Fruit fly (Drosophila melanogaster) whole organism, embryonic: ENCODE results near the gene Evi5.

Source experiments
- Asciz ChIP-seq: fragments of 200-800 bp; sonication (Bioruptor generic); optimal IDR thresholded peaks from 2 replicates; lab custom pipeline; 2017; ENCODE audit warnings: missing biosample characterization, mild to moderate bottlenecking, missing genetic modification characterization, missing genetic modification reagents
- CG11093 ChIP-seq: fragments of 200-800 bp; sonication (Bioruptor generic); IDR thresholded peaks from 3 replicates; pipeline ENCODE4 v1.3.6; 2022; ENCODE audit warnings: missing biosample characterization, missing genetic modification characterization
- CG11398 ChIP-seq: fragments of 200-800 bp; sonication (Bioruptor generic); optimal IDR thresholded peaks from 2 replicates; lab custom pipeline; 2016; ENCODE audit warnings: missing biosample characterization, missing genetic modification characterization
- CG12104 ChIP-seq: fragments of 200-800 bp; sonication (Bioruptor generic); optimal IDR thresholded peaks from 3 replicates; lab custom pipeline; 2016; ENCODE audit warnings: missing biosample characterization, missing genetic modification characterization
- CG14014 ChIP-seq: fragments of 200-800 bp; sonication (Bioruptor generic); IDR thresholded peaks from 2 replicates; pipeline ENCODE4 v1.3.6; 2022; ENCODE audit warnings: missing biosample characterization, missing genetic modification characterization
- CG15514 ChIP-seq: fragments of 200-800 bp; sonication (Bioruptor generic); optimal IDR thresholded peaks from 3 replicates; lab custom pipeline; 2017; ENCODE audit warnings: missing biosample characterization, missing genetic modification characterization, mild to moderate bottlenecking, moderate library complexity, missing genetic modification reagents
- CG17328 ChIP-seq: fragments of 200-800 bp; sonication (Bioruptor generic); IDR thresholded peaks from 2 replicates; pipeline ENCODE4 v1.3.6; 2022; ENCODE audit warnings: missing biosample characterization, missing genetic modification characterization
- CG17802 ChIP-seq: fragments of 200-800 bp; sonication (Bioruptor generic); optimal IDR thresholded peaks from 2 replicates; lab custom pipeline; 2018; ENCODE audit warnings: missing biosample characterization, mild to moderate bottlenecking, missing genetic modification characterization, moderate library complexity
- CG2116 ChIP-seq: fragments of 200-800 bp; sonication (Bioruptor generic); optimal IDR thresholded peaks from 3 replicates; lab custom pipeline; 2018; ENCODE audit warnings: missing biosample characterization, mild to moderate bottlenecking, missing genetic modification characterization
- CG2889 ChIP-seq: fragments of 200-800 bp; sonication (Bioruptor generic); IDR thresholded peaks from 3 replicates; pipeline ENCODE4 v1.3.6; 2022; ENCODE audit warnings: missing biosample characterization, missing genetic modification characterization
- CG30431 ChIP-seq: fragments of 200-800 bp; sonication (Bioruptor generic); optimal IDR thresholded peaks from 2 replicates; lab custom pipeline; 2017; ENCODE audit warnings: missing biosample characterization, missing genetic modification characterization
- CG3163 ChIP-seq: fragments of 200-800 bp; sonication (Bioruptor generic); optimal IDR thresholded peaks from 3 replicates; lab custom pipeline; 2016; ENCODE audit warnings: missing biosample characterization, missing genetic modification characterization
- CG34224 ChIP-seq: fragments of 200-800 bp; sonication (Bioruptor generic); IDR thresholded peaks from 3 replicates; pipeline ENCODE4 v1.3.6; 2022; ENCODE audit warnings: missing biosample characterization, missing genetic modification characterization; ENCODE audit not compliant: partially characterized antibody
- CG3838 ChIP-seq: fragments of 200-800 bp; sonication (Bioruptor generic); optimal IDR thresholded peaks from 3 replicates; lab custom pipeline; 2016; ENCODE audit warnings: missing biosample characterization, missing genetic modification characterization
- CG3847 ChIP-seq: fragments of 200-800 bp; sonication (Bioruptor generic); IDR thresholded peaks from 2 replicates; pipeline ENCODE4 v1.3.6; 2022; ENCODE audit warnings: missing biosample characterization, missing genetic modification characterization
- CG3995 ChIP-seq: fragments of 200-800 bp; sonication (Bioruptor generic); optimal IDR thresholded peaks from 3 replicates; lab custom pipeline; 2016; ENCODE audit warnings: missing biosample characterization, missing genetic modification characterization
- CG4820 ChIP-seq: fragments of 200-800 bp; sonication (Bioruptor generic); optimal IDR thresholded peaks from 3 replicates; lab custom pipeline; 2016; ENCODE audit warnings: missing biosample characterization, missing genetic modification characterization
- CG8089 ChIP-seq: fragments of 200-800 bp; sonication (Bioruptor generic); optimal IDR thresholded peaks from 3 replicates; lab custom pipeline; 2016; ENCODE audit warnings: missing biosample characterization, missing genetic modification characterization
- Chrac-16 ChIP-seq: fragments of 200-800 bp; sonication (Bioruptor generic); optimal IDR thresholded peaks from 3 replicates; lab custom pipeline; 2016; ENCODE audit warnings: missing biosample characterization, missing genetic modification characterization
- CoRest ChIP-seq: fragments of 200-800 bp; sonication (Bioruptor generic); optimal IDR thresholded peaks from 3 replicates; lab custom pipeline; 2018; ENCODE audit warnings: missing biosample characterization, mild to moderate bottlenecking, missing genetic modification characterization, moderate library complexity
- Deaf1 ChIP-seq: fragments of 200-800 bp; optimal IDR thresholded peaks from 3 replicates; lab custom pipeline; 2019; ENCODE audit warnings: missing biosample characterization, mild to moderate bottlenecking, missing genetic modification characterization, moderate library complexity
- Doc3 ChIP-seq: fragments of 200-800 bp; sonication (Bioruptor generic); IDR thresholded peaks from 3 replicates; pipeline ENCODE4 v1.3.6; 2022; ENCODE audit warnings: missing biosample characterization, missing genetic modification characterization; ENCODE audit not compliant: partially characterized antibody
- E2f1 ChIP-seq: fragments of 200-800 bp; sonication (Bioruptor generic); IDR thresholded peaks from 2 replicates; pipeline ENCODE4 v1.3.6; 2022; ENCODE audit warnings: missing biosample characterization, missing genetic modification characterization
- Gug ChIP-seq: fragments of 200-800 bp; sonication (Bioruptor generic); IDR thresholded peaks from 4 replicates; pipeline ENCODE4 v1.3.6; 2022; ENCODE audit warnings: missing biosample characterization, missing genetic modification characterization
- Hmr ChIP-seq: fragments of 200-800 bp; sonication (Bioruptor generic); optimal IDR thresholded peaks from 3 replicates; lab custom pipeline; 2017; ENCODE audit warnings: mild to moderate bottlenecking, missing biosample characterization, missing genetic modification reagents, missing genetic modification characterization
- Kr ChIP-seq: fragments of 200-800 bp; sonication (Bioruptor generic); optimal IDR thresholded peaks from 2 replicates; lab custom pipeline; 2017; ENCODE audit warnings: missing biosample characterization, mild to moderate bottlenecking, missing genetic modification characterization
- Mes4 ChIP-seq: fragments of 200-800 bp; sonication (Bioruptor generic); optimal IDR thresholded peaks from 2 replicates; lab custom pipeline; 2016; ENCODE audit warnings: missing biosample characterization, missing genetic modification characterization
- Rfx ChIP-seq: fragments of 200-800 bp; sonication (Bioruptor generic); IDR thresholded peaks from 2 replicates; pipeline ENCODE4 v1.3.6; 2022; ENCODE audit warnings: missing biosample characterization, missing genetic modification characterization
- Sin3A ChIP-seq: fragments of >200 bp; optimal IDR thresholded peaks from 2 replicates; lab custom pipeline; 2018
- Taf1 ChIP-seq: fragments of 200-800 bp; sonication (Bioruptor generic); IDR thresholded peaks from 2 replicates; pipeline ENCODE4 v1.3.6; 2022; ENCODE audit warnings: missing biosample characterization, missing genetic modification characterization
- ara ChIP-seq: fragments of 200-800 bp; sonication (Bioruptor generic); IDR thresholded peaks from 2 replicates; pipeline ENCODE4 v1.3.6; 2022; ENCODE audit warnings: missing biosample characterization, missing genetic modification characterization
- ase ChIP-seq: fragments of 200-800 bp; sonication (Bioruptor generic); IDR thresholded peaks from 3 replicates; pipeline ENCODE4 v1.3.6; 2022; ENCODE audit warnings: missing biosample characterization, missing genetic modification characterization
- br ChIP-seq: fragments of >200 bp; optimal IDR thresholded peaks from 2 replicates; lab custom pipeline; 2017
- btn ChIP-seq: fragments of 200-800 bp; sonication (Bioruptor generic); optimal IDR thresholded peaks from 2 replicates; lab custom pipeline; 2016; ENCODE audit warnings: missing biosample characterization, missing genetic modification characterization
- disco-r ChIP-seq: fragments of 200-800 bp; sonication (Bioruptor generic); optimal IDR thresholded peaks from 2 replicates; lab custom pipeline; 2016; ENCODE audit warnings: missing biosample characterization, missing genetic modification characterization
- dpn ChIP-seq, 2 experiments: fragments of 200-800 bp; sonication (Bioruptor generic); optimal IDR thresholded peaks; 3 replicates each; lab custom pipeline; 2016; ENCODE audit warnings: missing biosample characterization in 2 of 2, missing genetic modification characterization in 2 of 2
- exex ChIP-seq: fragments of 200-800 bp; sonication (Bioruptor generic); optimal IDR thresholded peaks from 4 replicates; lab custom pipeline; 2018; ENCODE audit warnings: missing biosample characterization, mild to moderate bottlenecking, missing genetic modification characterization, moderate library complexity
- hb ChIP-seq: fragments of 200-800 bp; sonication (Bioruptor generic); IDR thresholded peaks from 3 replicates; pipeline ENCODE4 v1.3.6; 2022; ENCODE audit warnings: missing biosample characterization, missing genetic modification characterization; ENCODE audit not compliant: partially characterized antibody
- ind ChIP-seq: fragments of 200-800 bp; sonication (Bioruptor generic); optimal IDR thresholded peaks from 3 replicates; lab custom pipeline; 2016; ENCODE audit warnings: missing biosample characterization, missing genetic modification characterization
- kni ChIP-seq: fragments of 200-800 bp; sonication (Bioruptor generic); optimal IDR thresholded peaks from 3 replicates; lab custom pipeline; 2017; ENCODE audit warnings: mild to moderate bottlenecking, missing biosample characterization, missing genetic modification reagents, missing genetic modification characterization
- lbe ChIP-seq: fragments of 200-800 bp; sonication (Bioruptor generic); optimal IDR thresholded peaks from 2 replicates; lab custom pipeline; 2016; ENCODE audit warnings: missing biosample characterization, mild to moderate bottlenecking, missing genetic modification characterization
- lmd ChIP-seq: fragments of 200-800 bp; sonication (Bioruptor generic); IDR thresholded peaks from 2 replicates; pipeline ENCODE4 v1.3.6; 2022; ENCODE audit warnings: missing biosample characterization, missing genetic modification characterization
- nom ChIP-seq: fragments of 200-800 bp; sonication (Bioruptor generic); optimal IDR thresholded peaks from 2 replicates; lab custom pipeline; 2017; ENCODE audit warnings: missing biosample characterization, missing genetic modification characterization, mild to moderate bottlenecking, moderate library complexity, missing genetic modification reagents
- onecut ChIP-seq: fragments of 200-800 bp; sonication (Bioruptor generic); IDR thresholded peaks from 2 replicates; pipeline ENCODE4 v1.3.6; 2022; ENCODE audit warnings: missing biosample characterization, missing genetic modification characterization
- pros ChIP-seq: fragments of 200-800 bp; sonication (Bioruptor generic); optimal IDR thresholded peaks from 3 replicates; lab custom pipeline; 2019; ENCODE audit warnings: missing biosample characterization, mild to moderate bottlenecking, missing genetic modification characterization, moderate library complexity
- scrt ChIP-seq: fragments of 200-800 bp; sonication (Bioruptor generic); optimal IDR thresholded peaks from 2 replicates; lab custom pipeline; 2018; ENCODE audit warnings: missing biosample characterization, mild to moderate bottlenecking, missing genetic modification characterization, moderate library complexity
- sisA ChIP-seq: fragments of 200-800 bp; sonication (Bioruptor generic); IDR thresholded peaks from 2 replicates; pipeline ENCODE4 v1.3.6; 2022; ENCODE audit warnings: missing biosample characterization, missing genetic modification characterization
- tap ChIP-seq: fragments of 200-800 bp; optimal IDR thresholded peaks from 3 replicates; lab custom pipeline; 2019; ENCODE audit warnings: missing biosample characterization, mild to moderate bottlenecking, missing genetic modification characterization, moderate library complexity
- vvl ChIP-seq: fragments of 200-800 bp; sonication (Bioruptor generic); IDR thresholded peaks from 2 replicates; pipeline ENCODE4 v1.3.6; 2022; ENCODE audit warnings: missing biosample characterization, missing genetic modification characterization
- wdn ChIP-seq: fragments of 200-800 bp; sonication (Bioruptor generic); IDR thresholded peaks from 2 replicates; pipeline ENCODE4 v1.3.6; 2022; ENCODE audit warnings: missing biosample characterization, missing genetic modification characterization

Evi5 gene

DNA sequence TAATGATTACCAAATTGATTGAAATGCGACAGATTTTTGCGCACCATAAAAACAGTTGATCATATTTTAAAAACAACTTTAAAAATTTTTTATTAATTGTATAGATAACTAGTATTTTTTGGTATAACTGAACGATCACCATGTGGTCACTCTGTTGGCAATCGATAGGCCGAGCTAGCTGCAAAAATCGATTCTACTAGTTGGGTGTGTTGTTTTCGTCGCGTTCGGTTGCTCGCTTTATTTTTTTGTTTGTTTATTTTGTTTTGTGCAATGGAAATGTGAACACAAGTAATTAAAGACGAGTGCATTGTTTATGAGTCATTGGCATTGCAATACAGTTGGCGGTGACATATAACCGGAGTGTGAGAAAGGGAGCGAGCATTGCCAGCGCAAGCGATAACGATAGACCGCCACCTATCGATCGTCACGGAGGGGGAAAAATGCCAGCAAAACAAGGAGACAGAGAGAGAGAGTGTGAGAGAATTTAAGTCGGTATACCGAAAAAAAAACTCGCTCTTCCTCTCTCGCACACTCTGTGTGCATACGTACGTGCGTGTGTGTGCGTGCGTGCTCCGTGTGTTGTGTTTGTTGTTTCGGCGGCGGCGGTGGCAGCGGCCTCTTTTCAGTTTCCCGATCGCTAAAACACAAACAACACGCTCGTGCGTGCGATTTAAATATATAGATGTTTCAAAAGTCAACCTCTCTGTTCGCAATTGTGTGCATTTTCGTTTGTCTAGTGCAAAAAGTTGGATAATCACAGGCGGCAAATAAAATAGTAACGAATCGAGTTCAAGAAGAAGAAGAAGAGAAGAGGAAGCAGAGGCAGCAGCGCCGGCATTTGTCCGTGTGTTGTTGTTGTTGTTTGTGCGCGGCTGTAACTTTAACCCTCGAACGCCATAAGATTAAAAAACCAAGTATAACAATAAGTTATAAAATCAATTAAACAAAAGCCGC, 64.4 kb downstream of the Evi5 start (continued):
- TF ChIP-seq CG12104 (GFP tag; lab: Kevin White, UChicago): no peak
- peak; percentile 9 for TF ChIP-seq lbe (GFP tag; lab: Kevin White, UChicago)
- no peak for TF ChIP-seq CG3995 (GFP tag; lab: Kevin White, UChicago)
- no peak for TF ChIP-seq disco-r (GFP tag; lab: Kevin White, UChicago)
- TF ChIP-seq onecut (GFP tag; lab: Robert Waterston, UW): no peak
- no peak for TF ChIP-seq wdn (GFP tag; lab: Robert Waterston, UW)
- TF ChIP-seq hb (GFP tag; lab: Robert Waterston, UW): peak; percentile 86; the same call in 2 of the 3 replicates
- no peak for TF ChIP-seq btn
- TF ChIP-seq Doc3 (GFP tag; lab: Robert Waterston, UW): peak; percentile 69
- peak; percentile 6 for TF ChIP-seq CoRest (tag; lab: Kevin White, UChicago)
- no peak for TF ChIP-seq CG2889 (GFP tag; lab: Robert Waterston, UW)
- no peak for TF ChIP-seq br (lab: Kevin White, UChicago)
- TF ChIP-seq CG4820 (GFP tag; lab: Kevin White, UChicago): no peak
- TF ChIP-seq dpn (GFP tag; optimal IDR thresholded peaks at IDR 0.05; lab: Kevin White, UChicago): no peak
- no peak for TF ChIP-seq CG30431 (GFP tag; lab: Kevin White, UChicago)
- TF ChIP-seq lmd: no peak
- no peak for TF ChIP-seq tap (tag; lab: Kevin White, UChicago)
- peak; percentile 9; the same call in 1 of the 2 replicates for TF ChIP-seq Rfx
- no peak for TF ChIP-seq Taf1 (GFP tag; lab: Robert Waterston, UW)
- TF ChIP-seq CG2116: peak; percentile 56
- no peak for TF ChIP-seq E2f1 (GFP tag; lab: Robert Waterston, UW)
- no peak for TF ChIP-seq Sin3A
- no peak for TF ChIP-seq Chrac-16 (GFP tag; lab: Kevin White, UChicago)
- TF ChIP-seq ind (GFP tag; lab: Kevin White, UChicago): no peak
- TF ChIP-seq CG15514 (GFP tag; lab: Kevin White, UChicago): peak; percentile 16
- no peak for TF ChIP-seq CG17802
- no peak for TF ChIP-seq CG3838 (GFP tag; lab: Kevin White, UChicago)
- TF ChIP-seq Deaf1 (tag; lab: Kevin White, UChicago): peak; percentile 44
- no peak for TF ChIP-seq exex (tag; lab: Kevin White, UChicago)
- TF ChIP-seq Asciz (GFP tag; lab: Kevin White, UChicago): peak; percentile 1
- no peak for TF ChIP-seq Gug (GFP tag; lab: Robert Waterston, UW)
- TF ChIP-seq nom (GFP tag; lab: Kevin White, UChicago): peak; percentile 14
- TF ChIP-seq Kr (GFP tag; lab: Kevin White, UChicago): no peak
- no peak for TF ChIP-seq vvl
- TF ChIP-seq CG34224: peak; percentile 78; the same call in 2 of the 3 replicates
- no peak for TF ChIP-seq CG11398 (GFP tag; lab: Kevin White, UChicago)
- TF ChIP-seq ara: no peak
- no peak for TF ChIP-seq CG17328 (GFP tag; lab: Robert Waterston, UW)
- TF ChIP-seq sisA (GFP tag; lab: Robert Waterston, UW): no peak
- no peak for TF ChIP-seq ase (GFP tag; lab: Robert Waterston, UW)
- TF ChIP-seq pros (GFP tag; lab: Kevin White, UChicago): no peak
- peak; percentile 13 for TF ChIP-seq Hmr (GFP tag; lab: Kevin White, UChicago)
- no peak for TF ChIP-seq CG8089
- no peak for TF ChIP-seq CG3163 (GFP tag; lab: Kevin White, UChicago)
- TF ChIP-seq scrt: no peak
- TF ChIP-seq Mes4 (GFP tag; lab: Kevin White, UChicago): no peak
- peak; percentile 23 for TF ChIP-seq kni
- no peak for TF ChIP-seq CG3847
- no peak for TF ChIP-seq CG14014 (GFP tag; lab: Robert Waterston, UW)
- TF ChIP-seq CG11093: no peak
